Fruit fly (Drosophila melanogaster): ENCODE data around the gene Fum3.
A peak's percentile ranks its signal among the peaks of the same experiment; 100 is the strongest.

Fum3 gene

DNA sequence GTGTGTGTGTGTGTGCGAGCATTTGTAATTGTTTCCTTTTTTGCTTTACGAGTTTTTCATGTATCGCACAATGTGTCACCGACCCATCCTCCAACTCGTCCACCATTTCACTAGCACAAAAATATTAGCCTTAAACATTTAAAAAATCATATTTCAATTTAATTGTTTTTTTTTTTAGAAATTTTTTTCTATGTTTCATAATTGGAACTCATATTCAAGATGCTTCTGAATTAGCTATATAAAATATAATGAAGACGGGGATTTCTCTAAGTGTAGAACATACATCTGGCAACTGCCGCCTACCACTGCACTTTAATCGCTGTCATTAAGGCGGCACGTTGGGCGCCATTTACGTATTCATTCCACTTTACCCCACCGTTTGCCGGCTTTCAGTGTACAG is 26.1 kb downstream of the Fum3 start (continued):
- TF ChIP-seq Sry-δ (GFP tag; optimal IDR thresholded peaks at IDR 0.05) (no peak), bsh (GFP tag; optimal IDR thresholded peaks at IDR 0.05) (peak; percentile 5 to 28), Oli (tag; optimal IDR thresholded peaks at IDR 0.05) (peak; percentile 12), CG8281 (tag; optimal IDR thresholded peaks at IDR 0.05) (no peak), Opbp (GFP tag; IDR thresholded peaks at IDR 0.05; ENCODE audit: partially characterized antibody) (no peak), abd-A (tag; optimal IDR thresholded peaks at IDR 0.05) (no peak), Atf6 (GFP tag; IDR thresholded peaks at IDR 0.05) (peak; percentile 50)

DNA sequence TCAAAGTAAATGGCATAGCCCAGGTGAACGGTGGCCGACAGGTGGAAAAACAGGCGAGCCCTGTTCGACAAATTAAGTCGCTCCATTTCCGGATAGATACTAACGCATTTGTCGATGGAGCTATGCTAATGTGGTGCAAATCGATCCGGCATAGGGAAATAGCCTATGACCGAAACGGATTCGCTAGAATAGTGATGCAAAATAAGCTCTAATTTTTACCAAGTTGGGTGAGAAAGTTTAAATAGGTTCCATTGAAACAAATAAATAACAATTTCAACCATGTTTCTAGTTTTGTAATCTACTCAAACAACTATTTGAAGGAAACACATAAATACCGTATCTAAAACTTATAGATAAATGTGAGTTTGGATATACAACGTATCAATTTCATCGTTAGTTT is 30.3 kb downstream of the Fum3 start, which contains the start of gene CG6149:
Gene CG6149 (minus strand): TSS at position 101 of the 400 bp plus-strand sequence.
- TF ChIP-seq B-H1 (GFP tag; IDR thresholded peaks at IDR 0.05) (no peak), CG3847 (GFP tag; IDR thresholded peaks at IDR 0.05) (0 out of 2 replicates have a peak, but pooled peaks have one; percentile 7)

DNA sequence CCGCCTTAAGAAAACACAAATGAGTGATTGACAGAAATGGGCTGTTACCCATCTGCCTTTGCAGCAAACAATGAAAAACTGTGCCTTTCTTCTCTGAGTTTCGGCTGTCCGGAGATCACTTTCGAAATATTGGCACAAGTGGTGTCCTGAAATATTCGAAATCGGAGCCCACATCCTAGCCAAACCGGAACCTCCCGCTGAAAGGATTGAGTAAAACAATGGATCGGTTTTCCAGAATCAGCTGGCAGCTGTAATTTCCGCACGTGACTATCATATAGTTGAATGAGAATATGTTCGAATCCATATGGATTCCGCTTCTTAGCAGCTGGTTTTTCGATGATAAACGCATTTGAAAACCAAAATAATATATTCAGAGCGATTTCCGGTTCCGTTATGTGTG is 31.6 kb downstream of the Fum3 start:
- TF ChIP-seq fd3F (GFP tag; optimal IDR thresholded peaks at IDR 0.05): no peak
- no peak for TF ChIP-seq knrl (GFP tag; IDR thresholded peaks at IDR 0.05; ENCODE audit: partially characterized antibody)
- TF ChIP-seq CG4404 (GFP tag; IDR thresholded peaks at IDR 0.05): no peak
- no peak for TF ChIP-seq p53 (GFP tag; optimal IDR thresholded peaks at IDR 0.05)
- peak; percentile 72 for TF ChIP-seq twi (tag; optimal IDR thresholded peaks at IDR 0.05)
- TF ChIP-seq Ets65A (GFP tag): no peak
- TF ChIP-seq esg (GFP tag; conservative IDR thresholded peaks at IDR 0.05): no peak
- TF ChIP-seq CG7963 (GFP tag; IDR thresholded peaks at IDR 0.05; ENCODE audit: partially characterized antibody): no peak
- no peak for TF ChIP-seq ham (GFP tag; IDR thresholded peaks at IDR 0.05)
- TF ChIP-seq Med (GFP tag): peak; percentile 55
- TF ChIP-seq D (optimal IDR thresholded peaks at IDR 0.05): peak; percentile 68
- no peak for TF ChIP-seq D (GFP tag; optimal IDR thresholded peaks at IDR 0.05)
- no peak for TF ChIP-seq Bdp1 (GFP tag; optimal IDR thresholded peaks at IDR 0.05)
- TF ChIP-seq CG18619 (GFP tag; optimal IDR thresholded peaks at IDR 0.05): no peak
- TF ChIP-seq wek (GFP tag; optimal IDR thresholded peaks at IDR 0.05): no peak
- no peak for TF ChIP-seq Oaz (GFP tag; IDR thresholded peaks at IDR 0.05)
- TF ChIP-seq CG13296 (GFP tag; optimal IDR thresholded peaks at IDR 0.05): no peak

DNA sequence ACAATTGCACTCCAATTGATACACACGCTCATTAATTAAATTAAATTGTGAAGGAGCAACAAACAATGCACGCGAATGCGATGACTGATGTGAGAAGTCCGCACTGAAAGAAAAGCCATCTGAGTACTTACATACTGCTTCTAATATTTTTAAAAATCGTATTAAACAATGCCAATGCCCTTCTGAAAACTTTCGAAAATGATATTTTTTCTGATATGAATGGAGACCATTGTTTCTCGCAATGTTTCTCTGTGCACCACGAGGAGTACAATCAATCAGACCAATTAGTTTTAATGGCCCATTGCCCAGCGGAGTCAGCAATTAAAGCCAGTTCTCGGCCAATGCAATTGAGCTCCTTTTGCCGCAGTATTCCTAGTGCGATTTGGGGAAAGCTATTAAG is 32.5 kb downstream of the Fum3 start:
- TF ChIP-seq CG6813 (GFP tag; optimal IDR thresholded peaks at IDR 0.05) (no peak), ssp (GFP tag; IDR thresholded peaks at IDR 0.05) (0 out of 2 replicates have a peak, but pooled peaks have one; percentile 8), lbe (GFP tag; optimal IDR thresholded peaks at IDR 0.05) (no peak), CG16813 (GFP tag; IDR thresholded peaks at IDR 0.05; ENCODE audit: partially characterized antibody) (no peak), H15 (GFP tag; IDR thresholded peaks at IDR 0.05) (peak; percentile 44; the same call in 1 of the 3 replicates), Ptx1 (GFP tag; IDR thresholded peaks at IDR 0.05) (0 out of 2 replicates have a peak, but pooled peaks have one; percentile 42), prd (optimal IDR thresholded peaks at IDR 0.05) (no peak), prd (GFP tag; IDR thresholded peaks at IDR 0.05) (peak; percentile 70), bcd (GFP tag; optimal IDR thresholded peaks at IDR 0.05) (no peak), CG6689 (GFP tag; IDR thresholded peaks at IDR 0.05) (peak; percentile 28; the same call in 1 of the 2 replicates), hkb (optimal IDR thresholded peaks at IDR 0.05) (no peak), hkb (GFP tag; IDR thresholded peaks at IDR 0.05) (peak; percentile 32; the same call in 1 of the 2 replicates), CG11093 (GFP tag; IDR thresholded peaks at IDR 0.05) (no peak), CG10979 (tag; optimal IDR thresholded peaks at IDR 0.05) (peak; percentile 13), CG3838 (GFP tag; optimal IDR thresholded peaks at IDR 0.05) (no peak), CG12391 (tag; optimal IDR thresholded peaks at IDR 0.05) (no peak), CG14860 (GFP tag; IDR thresholded peaks at IDR 0.05; ENCODE audit: partially characterized antibody) (no peak), CG7372 (GFP tag; IDR thresholded peaks at IDR 0.05) (no peak), vfl (GFP tag; optimal IDR thresholded peaks at IDR 0.05) (no peak), bsh (GFP tag; optimal IDR thresholded peaks at IDR 0.05) (peak in 1 of 2 experiments; percentile 8), CG14667 (GFP tag; IDR thresholded peaks at IDR 0.05) (no peak; the same call in 1 of the 2 replicates), vvl (GFP tag; IDR thresholded peaks at IDR 0.05) (peak; percentile 49), NC2α (GFP tag; optimal IDR thresholded peaks at IDR 0.05) (no peak)

Data from whole organism, embryonic.